Worm (Caenorhabditis elegans) whole organism, L2 larva: ENCODE results near the gene F13E9.9.

Experiments
- C34F6.9 ChIP-seq: fragments of 150-350 bp; optimal IDR thresholded peaks from 2 replicates; lab custom pipeline; 2014; ENCODE audit warnings: missing biosample characterization, missing genetic modification characterization
- ZK546.5 ChIP-seq: sonication (generic microtip); optimal IDR thresholded peaks from 2 replicates; lab custom pipeline; 2017; ENCODE audit warnings: missing biosample characterization, missing genetic modification characterization
- alr-1 ChIP-seq: fragments of 150-350 bp; optimal IDR thresholded peaks from 2 replicates; lab custom pipeline; 2014; ENCODE audit warnings: missing biosample characterization, missing genetic modification characterization
- ama-1 ChIP-seq: fragments of 150-350 bp; optimal IDR thresholded peaks from 2 replicates; lab custom pipeline; 2018; ENCODE audit warnings: inconsistent platforms
- ceh-16 ChIP-seq: fragments of 150-350 bp; optimal IDR thresholded peaks from 2 replicates; lab custom pipeline; 2014; ENCODE audit warnings: missing biosample characterization, missing genetic modification characterization
- crh-2 ChIP-seq: sonication (generic microtip); optimal IDR thresholded peaks from 2 replicates; lab custom pipeline; 2017; ENCODE audit warnings: missing biosample characterization, missing genetic modification characterization
- fos-1 ChIP-seq: fragments of 150-350 bp; optimal IDR thresholded peaks from 2 replicates; lab custom pipeline; 2014; ENCODE audit warnings: missing biosample characterization, missing genetic modification characterization
- gmeb-1 ChIP-seq: fragments of 150-350 bp; optimal IDR thresholded peaks from 2 replicates; lab custom pipeline; 2014; ENCODE audit warnings: missing biosample characterization, missing genetic modification characterization
- lin-11 ChIP-seq: fragments of 150-350 bp; sonication (generic microtip); optimal IDR thresholded peaks from 2 replicates; lab custom pipeline; 2014; ENCODE audit warnings: missing biosample characterization, missing genetic modification characterization, inconsistent platforms, mixed read lengths
- lin-13 ChIP-seq: fragments of 150-350 bp; optimal IDR thresholded peaks from 2 replicates; lab custom pipeline; 2014; ENCODE audit warnings: missing biosample characterization, missing genetic modification reagents, missing genetic modification characterization
- lin-39 ChIP-seq: fragments of 150-350 bp; optimal IDR thresholded peaks from 2 replicates; lab custom pipeline; 2014; ENCODE audit warnings: missing biosample characterization, missing genetic modification reagents, missing genetic modification characterization
- lsy-2 ChIP-seq, 2 experiments: fragments of 150-350 bp in 1 of 2; sonication (generic microtip) in 1 of 2; optimal IDR thresholded peaks; 2 replicates each; lab custom pipeline; 2014 to 2017; ENCODE audit warnings: missing biosample characterization in 2 of 2, missing genetic modification characterization in 2 of 2
- mab-5 ChIP-seq: fragments of 150-350 bp; optimal IDR thresholded peaks from 2 replicates; lab custom pipeline; 2014; ENCODE audit warnings: missing biosample characterization, missing genetic modification characterization
- mdl-1 ChIP-seq, 2 experiments: fragments of 150-350 bp in 1 of 2; sonication (generic microtip) in 1 of 2; optimal IDR thresholded peaks; 2 replicates each; lab custom pipeline; 2017; ENCODE audit warnings: missing biosample characterization in 2 of 2, missing genetic modification characterization in 2 of 2
- nhr-10 ChIP-seq: sonication (generic microtip); optimal IDR thresholded peaks from 2 replicates; lab custom pipeline; 2017; ENCODE audit warnings: missing biosample characterization, missing genetic modification characterization
- nhr-11 ChIP-seq: fragments of 150-350 bp; optimal IDR thresholded peaks from 2 replicates; lab custom pipeline; 2014; ENCODE audit warnings: missing biosample characterization, missing genetic modification characterization
- nhr-129 ChIP-seq: fragments of 150-350 bp; optimal IDR thresholded peaks from 2 replicates; lab custom pipeline; 2014; ENCODE audit warnings: missing biosample characterization, missing genetic modification characterization
- nhr-21 ChIP-seq: fragments of 150-350 bp; optimal IDR thresholded peaks from 2 replicates; lab custom pipeline; 2014; ENCODE audit warnings: missing biosample characterization, missing genetic modification characterization
- nhr-23 ChIP-seq: fragments of 150-350 bp; optimal IDR thresholded peaks from 2 replicates; lab custom pipeline; 2014; ENCODE audit warnings: missing biosample characterization, missing genetic modification reagents, missing genetic modification characterization
- nhr-237 ChIP-seq: fragments of 150-350 bp; optimal IDR thresholded peaks from 2 replicates; lab custom pipeline; 2014; ENCODE audit warnings: missing biosample characterization, missing genetic modification characterization
- nhr-77 ChIP-seq: fragments of 150-350 bp; optimal IDR thresholded peaks from 2 replicates; lab custom pipeline; 2014; ENCODE audit warnings: missing biosample characterization, missing genetic modification characterization
- peb-1 ChIP-seq: fragments of 150-350 bp; optimal IDR thresholded peaks from 2 replicates; lab custom pipeline; 2014; ENCODE audit warnings: missing biosample characterization, missing genetic modification characterization
- sem-4 ChIP-seq: fragments of 150-350 bp; optimal IDR thresholded peaks from 2 replicates; lab custom pipeline; 2014; ENCODE audit warnings: missing biosample characterization, missing genetic modification reagents, missing genetic modification characterization
- skn-1 ChIP-seq: sonication (generic microtip); optimal IDR thresholded peaks from 2 replicates; lab custom pipeline; 2017; ENCODE audit warnings: missing biosample characterization, missing genetic modification characterization
- sma-3 ChIP-seq: sonication (generic microtip); optimal IDR thresholded peaks from 2 replicates; lab custom pipeline; 2016; ENCODE audit warnings: missing genetic modification reagents, missing genetic modification characterization, missing compliant biosample characterization
- sma-9 ChIP-seq, 2 experiments: fragments of 150-350 bp in 1 of 2; sonication (generic microtip) in 1 of 2; optimal IDR thresholded peaks; 2 replicates each; lab custom pipeline; 2014 to 2016; ENCODE audit warnings: missing genetic modification characterization in 2 of 2, mild to moderate bottlenecking in 1 of 2, missing biosample characterization in 1 of 2, missing compliant biosample characterization in 1 of 2, missing genetic modification reagents in 1 of 2, moderate library complexity in 1 of 2
- unc-39 ChIP-seq: fragments of 150-350 bp; optimal IDR thresholded peaks from 2 replicates; lab custom pipeline; 2014; ENCODE audit warnings: missing biosample characterization, missing genetic modification characterization
- unc-55 ChIP-seq: fragments of 150-350 bp; sonication (generic microtip); optimal IDR thresholded peaks from 3 replicates; lab custom pipeline; 2014; ENCODE audit warnings: missing biosample characterization, missing genetic modification reagents, missing genetic modification characterization
- unc-62 ChIP-seq: fragments of 150-350 bp; optimal IDR thresholded peaks from 2 replicates; lab custom pipeline; 2014; ENCODE audit warnings: missing biosample characterization, missing genetic modification reagents, missing genetic modification characterization
- zag-1 ChIP-seq: fragments of 150-350 bp; optimal IDR thresholded peaks from 2 replicates; lab custom pipeline; 2014; ENCODE audit warnings: missing biosample characterization, missing genetic modification characterization
- ztf-1 ChIP-seq: fragments of 200-800 bp; sonication (Bioruptor generic); conservative IDR thresholded peaks from 2 replicates; pipeline ENCODE4 v1.3.6; 2022; ENCODE audit warnings: missing genetic modification characterization, missing compliant biosample characterization
- ztf-11 ChIP-seq: sonication (generic microtip); optimal IDR thresholded peaks from 2 replicates; lab custom pipeline; 2017; ENCODE audit warnings: missing biosample characterization, missing genetic modification characterization
- ztf-4 ChIP-seq: fragments of 150-350 bp; optimal IDR thresholded peaks from 2 replicates; lab custom pipeline; 2014; ENCODE audit warnings: missing biosample characterization, missing genetic modification characterization

F13E9.9 gene

DNA sequence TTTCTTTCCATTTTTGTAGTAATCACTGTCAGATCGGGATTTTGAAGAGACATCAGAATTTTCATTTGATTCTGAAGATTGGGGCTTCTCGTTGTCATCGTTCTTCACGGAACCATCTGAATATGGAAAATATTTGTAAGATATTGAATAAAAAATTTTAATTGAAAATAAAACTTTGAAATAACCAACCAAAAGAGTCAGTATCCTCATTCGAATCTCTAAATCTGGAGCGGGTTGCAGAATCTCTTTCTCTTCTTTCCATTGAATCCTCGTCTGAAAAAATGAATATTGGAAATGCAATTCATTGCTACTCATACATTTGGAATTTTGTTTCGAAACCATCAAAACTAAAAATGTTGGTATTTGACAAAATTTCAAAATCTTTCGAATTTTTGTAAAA is 831 bp downstream of the F13E9.9 start:
- TF ChIP-seq nhr-10 (tag; lab: Kevin White, UChicago) (no peak), sma-3 (no peak), skn-1 (tag; lab: Kevin White, UChicago) (no peak), nhr-11 (tag; lab: Kevin White, UChicago) (no peak), sem-4 (tag; lab: Kevin White, UChicago) (no peak), ztf-4 (tag; lab: Kevin White, UChicago) (no peak), mab-5 (tag; lab: Kevin White, UChicago) (no peak), sma-9 (GFP tag; optimal IDR thresholded peaks at IDR 0.05; lab: Kevin White, UChicago) (no peak), sma-9 (tag; optimal IDR thresholded peaks at IDR 0.05; lab: Kevin White, UChicago) (no peak), nhr-129 (tag; lab: Kevin White, UChicago) (no peak), fos-1 (no peak), ama-1 (lab: Kevin White, UChicago) (no peak), lsy-2 (tag; optimal IDR thresholded peaks at IDR 0.05; lab: Kevin White, UChicago) (no peak), C34F6.9 (tag; lab: Kevin White, UChicago) (no peak), alr-1 (tag; lab: Kevin White, UChicago) (no peak), nhr-77 (tag; lab: Kevin White, UChicago) (no peak), unc-39 (tag; lab: Kevin White, UChicago) (no peak), gmeb-1 (tag; lab: Kevin White, UChicago) (no peak), nhr-237 (tag; lab: Kevin White, UChicago) (no peak), mdl-1 (tag; optimal IDR thresholded peaks at IDR 0.05; lab: Kevin White, UChicago) (no peak), ZK546.5 (tag; lab: Kevin White, UChicago) (no peak)
- TF ChIP-seq, all 48 proteins: peak for 0

DNA sequence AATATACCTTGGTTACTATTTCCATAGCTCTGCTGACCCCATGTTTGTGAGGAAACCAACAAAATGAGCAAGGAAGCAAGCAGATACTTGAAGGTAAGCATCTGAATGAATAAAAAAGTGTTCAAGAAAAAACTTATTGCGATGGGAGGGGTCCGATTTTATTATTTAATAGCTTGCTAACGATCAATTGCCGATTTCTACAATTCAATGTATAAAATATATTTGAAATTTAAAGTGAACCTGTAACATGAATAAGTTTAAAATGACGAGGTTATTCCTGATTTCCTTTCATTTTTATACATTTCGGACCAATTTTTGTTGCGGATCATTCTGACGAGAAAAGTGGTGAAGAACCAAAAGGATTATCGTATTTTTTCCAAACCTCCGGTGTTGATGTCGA is 2.5 kb downstream of the F13E9.9 start, which contains the start of gene srlf-13:
Gene srlf-13, minus strand, starts transcription at position 101 of the 400 bp plus-strand sequence.
- TF ChIP-seq skn-1 (tag; lab: Kevin White, UChicago): no peak
- no peak for TF ChIP-seq nhr-21 (tag; lab: Kevin White, UChicago)
- TF ChIP-seq unc-39 (tag; lab: Kevin White, UChicago): no peak
- TF ChIP-seq ztf-11 (tag; lab: Kevin White, UChicago): no peak
- TF ChIP-seq nhr-77 (tag; lab: Kevin White, UChicago): no peak
- no peak for TF ChIP-seq nhr-11 (tag; lab: Kevin White, UChicago)
- no peak for TF ChIP-seq ama-1 (lab: Kevin White, UChicago)
- TF ChIP-seq gmeb-1 (tag; lab: Kevin White, UChicago): no peak
- TF ChIP-seq unc-62 (GFP tag; lab: Kevin White, UChicago): no peak
- TF ChIP-seq nhr-10 (tag; lab: Kevin White, UChicago): no peak
- no peak for TF ChIP-seq sma-3
- no peak for TF ChIP-seq ceh-16 (tag; lab: Kevin White, UChicago)
- TF ChIP-seq nhr-23 (tag; lab: Kevin White, UChicago): no peak
- TF ChIP-seq crh-2 (tag; lab: Kevin White, UChicago): no peak
- no peak for TF ChIP-seq lsy-2 (tag; optimal IDR thresholded peaks at IDR 0.05; lab: Kevin White, UChicago)
- TF ChIP-seq lin-39: no peak

DNA sequence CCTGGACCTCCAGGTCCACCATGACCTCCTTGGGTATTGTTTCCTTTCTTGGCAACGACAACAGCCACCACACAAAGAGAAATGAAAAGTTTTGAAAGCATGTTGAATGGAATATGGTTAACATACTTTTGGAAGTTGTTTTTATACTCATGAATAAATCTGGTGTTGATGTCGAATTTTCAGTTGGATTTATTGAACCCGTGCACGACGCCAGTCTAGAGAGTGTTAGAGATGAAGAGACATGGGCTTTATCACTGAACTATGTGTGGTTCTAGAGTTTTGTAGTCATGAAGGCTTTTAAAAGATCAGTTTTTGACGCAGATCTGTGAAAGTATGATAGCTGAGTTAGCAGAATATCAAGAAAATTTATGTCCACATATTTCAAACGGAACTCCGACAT is 4.7 kb downstream of the F13E9.9 start, which contains the start of gene srlf-14:
Gene srlf-14, minus strand, starts transcription at position 101 of the 400 bp plus-strand sequence.
- TF ChIP-seq unc-62 (GFP tag; lab: Kevin White, UChicago) (no peak), unc-55 (GFP tag; lab: Kevin White, UChicago) (no peak), ceh-16 (tag; lab: Kevin White, UChicago) (no peak), lin-11 (no peak), lin-39 (no peak), lin-13 (GFP tag; lab: Kevin White, UChicago) (no peak), nhr-129 (tag; lab: Kevin White, UChicago) (no peak)

ce11 chrIV:10891993-10892392 is 7.0 kb downstream of the F13E9.9 start, which contains the start of gene srlf-12:
TSS of gene srlf-12 (minus strand) at chrIV:10892093.
- no peak for TF ChIP-seq ZK546.5 (tag; lab: Kevin White, UChicago)
- no peak for TF ChIP-seq sma-9 (GFP tag; optimal IDR thresholded peaks at IDR 0.05; lab: Kevin White, UChicago)
- no peak for TF ChIP-seq sma-9 (tag; optimal IDR thresholded peaks at IDR 0.05; lab: Kevin White, UChicago)
- TF ChIP-seq mdl-1 (tag; optimal IDR thresholded peaks at IDR 0.05; lab: Kevin White, UChicago): no peak
- no peak for TF ChIP-seq fos-1
- TF ChIP-seq lin-39: no peak
- no peak for TF ChIP-seq ztf-1
- no peak for TF ChIP-seq ztf-11 (tag; lab: Kevin White, UChicago)
- TF ChIP-seq zag-1 (tag; lab: Kevin White, UChicago): no peak
- no peak for TF ChIP-seq nhr-21 (tag; lab: Kevin White, UChicago)
- TF ChIP-seq C34F6.9 (tag; lab: Kevin White, UChicago): no peak
- TF ChIP-seq peb-1: no peak
- TF ChIP-seq lsy-2 (tag; optimal IDR thresholded peaks at IDR 0.05; lab: Kevin White, UChicago): no peak
- TF ChIP-seq, all 48 proteins: peak for 0
